Fruit fly (Drosophila melanogaster): Measurements from ENCODE around the gene wapl.

dm6 chrX:2134226-2134880, 24.4 kb downstream of the wapl start:
- TF ChIP-seq CG8478 (optimal IDR thresholded peaks at IDR 0.05) = no peak
- no peak for TF ChIP-seq CTCF (optimal IDR thresholded peaks at IDR 0.05)
